Worm (Caenorhabditis elegans) whole organism, early embryonic: Measurements from ENCODE around the gene F16G10.9.

Source experiments
- ama-1 ChIP-seq: fragments of 150-350 bp; optimal IDR thresholded peaks from 2 replicates; lab custom pipeline; 2014
- pes-1 ChIP-seq: fragments of 200-800 bp; sonication (Bioruptor generic); IDR thresholded peaks from 2 replicates; pipeline ENCODE4 v1.3.6; 2022; ENCODE audit warnings: missing genetic modification reagents, missing genetic modification characterization, missing compliant biosample characterization
- tbx-11 ChIP-seq: fragments of 200-800 bp; sonication (Bioruptor generic); IDR thresholded peaks from 2 replicates; pipeline ENCODE4 v1.3.6; 2022; ENCODE audit warnings: missing genetic modification characterization, missing compliant biosample characterization
- tbx-37 ChIP-seq: fragments of 200-800 bp; sonication (Bioruptor generic); conservative IDR thresholded peaks from 2 replicates; pipeline ENCODE4 v1.3.6; 2022; ENCODE audit warnings: missing genetic modification reagents, missing genetic modification characterization, missing compliant biosample characterization

DNA sequence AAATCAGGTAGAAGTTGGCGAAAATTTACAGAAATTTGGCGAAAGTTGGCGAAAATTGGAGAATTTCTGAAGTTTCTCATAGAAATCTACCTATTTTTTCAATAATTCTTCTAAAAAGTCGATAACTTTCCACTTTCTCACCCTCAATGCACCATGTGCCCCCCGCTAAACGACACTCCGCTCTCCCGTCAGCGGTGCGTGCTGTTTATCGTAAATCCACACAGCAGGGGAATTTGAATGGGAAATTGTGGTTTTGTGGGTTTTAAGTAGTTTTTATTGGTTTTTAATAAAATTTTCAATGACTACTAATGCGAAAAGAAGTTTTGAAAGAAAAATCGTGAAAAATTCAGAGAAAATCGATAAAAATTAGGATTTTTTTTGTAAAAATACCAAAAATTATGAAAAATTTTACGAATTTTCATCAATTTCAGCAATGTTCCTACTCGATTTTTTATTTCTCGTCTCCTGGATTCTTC lies 43.4 kb downstream of the F16G10.9 start, which contains the start of gene F43C11.6:
- TF ChIP-seq tbx-11: no peak
- TF ChIP-seq tbx-37 (GFP tag; lab: Robert Waterston, UW): no peak
- TF ChIP-seq ama-1: no peak
- TF ChIP-seq pes-1 (GFP tag; lab: Robert Waterston, UW): no peak
